Worm (Caenorhabditis elegans): ENCODE measurements around the gene ZC190.5.

DNA sequence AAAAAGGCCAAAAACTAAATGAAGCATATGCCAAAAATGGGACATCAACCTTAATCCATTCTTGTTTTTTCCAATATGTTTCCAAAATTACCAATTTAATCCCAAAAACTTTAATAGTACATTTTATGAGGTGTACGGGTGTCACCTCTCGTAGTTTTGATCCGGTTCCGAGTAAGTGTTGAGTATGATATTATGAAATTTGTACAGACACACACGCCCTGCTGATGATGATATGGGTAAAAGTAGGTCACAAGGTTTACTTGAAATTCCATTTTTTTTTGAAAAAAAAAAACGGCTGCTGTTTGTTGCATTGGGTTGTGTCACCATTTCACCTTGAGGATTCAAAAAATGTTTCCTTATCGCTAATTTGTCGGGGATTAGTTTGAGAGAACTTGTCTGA lies 15.5 kb downstream of the ZC190.5 start:
- no peak for TF ChIP-seq T23F11.4 (GFP tag; optimal IDR thresholded peaks at IDR 0.05)
- no peak for TF ChIP-seq F13H6.1 (tag; optimal IDR thresholded peaks at IDR 0.05)
- TF ChIP-seq pha-4 (tag; optimal IDR thresholded peaks at IDR 0.05): no peak
- TF ChIP-seq ceh-24 (tag; optimal IDR thresholded peaks at IDR 0.05): no peak
- no peak for TF ChIP-seq ama-1 (optimal IDR thresholded peaks at IDR 0.05)
- TF ChIP-seq rnt-1 (tag; optimal IDR thresholded peaks at IDR 0.05): no peak
- TF ChIP-seq pag-3 (tag; optimal IDR thresholded peaks at IDR 0.05; ENCODE audit: borderline replicate concordance): no peak
- TF ChIP-seq hlh-30 (tag; optimal IDR thresholded peaks at IDR 0.05; ENCODE audit: insufficient read depth): no peak
- TF ChIP-seq dve-1 (tag; optimal IDR thresholded peaks at IDR 0.05): no peak
- TF ChIP-seq hlh-8 (tag; optimal IDR thresholded peaks at IDR 0.05): no peak
- TF ChIP-seq pha-2 (tag; optimal IDR thresholded peaks at IDR 0.05): no peak
- TF ChIP-seq unc-55 (GFP tag; optimal IDR thresholded peaks at IDR 0.05): no peak
- TF ChIP-seq ceh-9 (tag; optimal IDR thresholded peaks at IDR 0.05): no peak
- no peak for TF ChIP-seq ceh-31 (tag; optimal IDR thresholded peaks at IDR 0.05)
